Worm (Caenorhabditis elegans) whole organism, L4 larva: ENCODE measurements around the gene shl-1.
"Not testable (repeated sequence)": the region's sequence is repeated elsewhere in the genome, so short reads cannot be mapped to it uniquely, and the experiment has no call there.

Source experiments
- F10B5.3 ChIP-seq: sonication (generic microtip); optimal IDR thresholded peaks from 2 replicates; lab custom pipeline; 2016; ENCODE audit warnings: mild to moderate bottlenecking, missing genetic modification characterization, missing compliant biosample characterization
- F26F4.8 ChIP-seq: fragments of 200-800 bp; sonication (Bioruptor generic); conservative IDR thresholded peaks from 2 replicates; pipeline ENCODE4 v1.3.6; 2022; ENCODE audit warnings: missing genetic modification characterization, missing compliant biosample characterization
- F37D6.2 ChIP-seq: sonication (generic microtip); optimal IDR thresholded peaks from 2 replicates; lab custom pipeline; 2016; ENCODE audit warnings: mild to moderate bottlenecking, missing genetic modification characterization, missing compliant biosample characterization
- F44E2.7 ChIP-seq: fragments of 200-800 bp; sonication (Bioruptor generic); IDR thresholded peaks from 2 replicates; pipeline ENCODE4 v2.1.2; 2022; ENCODE audit warnings: missing genetic modification characterization, missing compliant biosample characterization
- R02D3.7 ChIP-seq: fragments of 150-350 bp; sonication (generic microtip); optimal IDR thresholded peaks from 3 replicates; lab custom pipeline; 2014; ENCODE audit warnings: missing biosample characterization, missing genetic modification characterization
- T20F7.1 ChIP-seq: fragments of 200-800 bp; sonication (Bioruptor generic); optimal IDR thresholded peaks from 2 replicates; lab custom pipeline; 2018; ENCODE audit warnings: mild to moderate bottlenecking, missing genetic modification characterization, missing compliant biosample characterization
- Y105C5A.15 ChIP-seq: fragments of 200-800 bp; sonication (Bioruptor generic); IDR thresholded peaks from 2 replicates; pipeline ENCODE4 v1.3.6; 2022; ENCODE audit warnings: missing genetic modification characterization, missing compliant biosample characterization
- Y75B8A.6 ChIP-seq: fragments of 200-800 bp; sonication (Bioruptor generic); IDR thresholded peaks from 2 replicates; pipeline ENCODE4 v1.3.6; 2022; ENCODE audit warnings: missing genetic modification reagents, missing genetic modification characterization, missing compliant biosample characterization
- ZK546.5 ChIP-seq, 2 experiments: sonication (generic microtip); optimal IDR thresholded peaks; 2 replicates each; lab custom pipeline; 2017; ENCODE audit warnings: missing biosample characterization in 2 of 2, missing genetic modification characterization in 2 of 2
- aha-1 ChIP-seq: fragments of 150-350 bp; peaks from one replicate; lab custom pipeline; 2014; ENCODE audit warnings: missing biosample characterization, missing genetic modification characterization
- ceh-32 ChIP-seq: sonication (generic microtip); optimal IDR thresholded peaks from 2 replicates; lab custom pipeline; 2016; ENCODE audit warnings: mild to moderate bottlenecking, missing genetic modification characterization, missing compliant biosample characterization; ENCODE audit not compliant: poor library complexity
- cey-2 ChIP-seq: sonication (generic microtip); optimal IDR thresholded peaks from 3 replicates; lab custom pipeline; 2017; ENCODE audit warnings: missing genetic modification characterization, mild to moderate bottlenecking, missing compliant biosample characterization, antibody characterized with exemption, borderline replicate concordance; ENCODE audit not compliant: insufficient read depth
- daf-12 ChIP-seq: fragments of 150-350 bp; optimal IDR thresholded peaks from 2 replicates; lab custom pipeline; 2014; ENCODE audit warnings: missing biosample characterization, missing genetic modification reagents, missing genetic modification characterization
- dmd-8 ChIP-seq: fragments of 200-800 bp; sonication (Bioruptor generic); IDR thresholded peaks from 2 replicates; pipeline ENCODE4 v1.3.6; 2022; ENCODE audit warnings: missing genetic modification characterization, missing compliant biosample characterization
- dmd-9 ChIP-seq: fragments of 200-800 bp; sonication (Bioruptor generic); IDR thresholded peaks from 2 replicates; pipeline ENCODE4 v1.3.6; 2022; ENCODE audit warnings: missing genetic modification reagents, missing genetic modification characterization, missing compliant biosample characterization
- duxl-1 ChIP-seq: sonication (generic microtip); optimal IDR thresholded peaks from 2 replicates; lab custom pipeline; 2016; ENCODE audit warnings: mild to moderate bottlenecking, missing genetic modification characterization, moderate library complexity, missing compliant biosample characterization; ENCODE audit not compliant: poor library complexity
- egl-27 ChIP-seq: sonication (generic microtip); optimal IDR thresholded peaks from 3 replicates; lab custom pipeline; 2017; ENCODE audit warnings: missing biosample characterization, missing genetic modification reagents, missing genetic modification characterization
- egl-43 ChIP-seq: fragments of 200-800 bp; sonication (Bioruptor generic); IDR thresholded peaks from 2 replicates; pipeline ENCODE4 v1.3.6; 2022; ENCODE audit warnings: missing genetic modification reagents, missing genetic modification characterization, missing compliant biosample characterization
- gei-8 ChIP-seq: fragments of 200-800 bp; sonication (Bioruptor generic); optimal IDR thresholded peaks from 2 replicates; lab custom pipeline; 2018; ENCODE audit warnings: mild to moderate bottlenecking, missing genetic modification characterization, missing compliant biosample characterization
- hif-1 ChIP-seq, 2 experiments: sonication (generic microtip); optimal IDR thresholded peaks; 2 replicates each; lab custom pipeline; 2016 to 2017; ENCODE audit warnings: missing compliant biosample characterization in 2 of 2, missing genetic modification characterization in 2 of 2, missing genetic modification reagents in 2 of 2, missing genotype in 2 of 2, mild to moderate bottlenecking in 1 of 2
- hlh-11 ChIP-seq: fragments of 200-800 bp; sonication (Bioruptor generic); optimal IDR thresholded peaks from 2 replicates; lab custom pipeline; 2018; ENCODE audit warnings: mild to moderate bottlenecking, missing genetic modification characterization, missing compliant biosample characterization
- lin-1 ChIP-seq: fragments of 200-800 bp; sonication (Bioruptor generic); IDR thresholded peaks from 2 replicates; pipeline ENCODE4 v1.3.6; 2022; ENCODE audit warnings: missing genetic modification reagents, missing genetic modification characterization, missing compliant biosample characterization
- lin-29 ChIP-seq: fragments of 200-800 bp; sonication (Bioruptor generic); IDR thresholded peaks from 2 replicates; pipeline ENCODE4 v1.3.6; 2022; ENCODE audit warnings: missing genetic modification reagents, missing genetic modification characterization, missing compliant biosample characterization
- lin-38 ChIP-seq: fragments of 200-800 bp; sonication (Bioruptor generic); IDR thresholded peaks from 2 replicates; pipeline ENCODE4 v1.3.6; 2022; ENCODE audit warnings: missing genetic modification reagents, missing genetic modification characterization, missing compliant biosample characterization
- lsy-2 ChIP-seq, 2 experiments: fragments of 150-350 bp in 1 of 2; sonication (generic microtip) in 1 of 2; optimal IDR thresholded peaks; 2 replicates each; lab custom pipeline; 2014 to 2017; ENCODE audit warnings: missing biosample characterization in 2 of 2, missing genetic modification characterization in 2 of 2
- mep-1 ChIP-seq: fragments of 150-350 bp; sonication (generic microtip); optimal IDR thresholded peaks from 3 replicates; lab custom pipeline; 2014; ENCODE audit warnings: missing biosample characterization, missing genetic modification characterization
- nhr-10 ChIP-seq: fragments of 150-350 bp; optimal IDR thresholded peaks from 2 replicates; lab custom pipeline; 2014; ENCODE audit warnings: missing biosample characterization, missing genetic modification characterization
- nhr-102 ChIP-seq: sonication (generic microtip); optimal IDR thresholded peaks from 2 replicates; lab custom pipeline; 2016; ENCODE audit warnings: mild to moderate bottlenecking, missing genetic modification characterization, moderate library complexity, missing compliant biosample characterization
- nhr-25 ChIP-seq: sonication (generic microtip); optimal IDR thresholded peaks from 2 replicates; lab custom pipeline; 2017; ENCODE audit warnings: missing genetic modification characterization, mild to moderate bottlenecking, missing compliant biosample characterization, antibody characterized with exemption, moderate library complexity, borderline replicate concordance; ENCODE audit not compliant: insufficient read depth
- nhr-42 ChIP-seq: fragments of 200-800 bp; sonication (Bioruptor generic); IDR thresholded peaks from 2 replicates; pipeline ENCODE4 v1.3.6; 2022; ENCODE audit warnings: missing genetic modification characterization, missing compliant biosample characterization
- nhr-77 ChIP-seq: fragments of 150-350 bp; optimal IDR thresholded peaks from 2 replicates; lab custom pipeline; 2014; ENCODE audit warnings: missing biosample characterization, missing genetic modification characterization
- pqm-1 ChIP-seq: sonication (generic microtip); optimal IDR thresholded peaks from 2 replicates; lab custom pipeline; 2017; ENCODE audit warnings: missing biosample characterization, missing genetic modification characterization
- set-16 ChIP-seq: fragments of 200-800 bp; sonication (Bioruptor generic); IDR thresholded peaks from 2 replicates; pipeline ENCODE4 v1.3.6; 2022; ENCODE audit warnings: missing genetic modification reagents, missing genetic modification characterization, missing compliant biosample characterization
- snpc-4 ChIP-seq: fragments of 150-350 bp; optimal IDR thresholded peaks from 2 replicates; lab custom pipeline; 2014; ENCODE audit warnings: missing biosample characterization, missing genetic modification characterization
- spr-1 ChIP-seq: sonication (generic microtip); optimal IDR thresholded peaks from 2 replicates; lab custom pipeline; 2016; ENCODE audit warnings: mild to moderate bottlenecking, missing genetic modification characterization, missing compliant biosample characterization
- spr-3 ChIP-seq: fragments of 200-800 bp; sonication (Bioruptor generic); optimal IDR thresholded peaks from 2 replicates; lab custom pipeline; 2018; ENCODE audit warnings: mild to moderate bottlenecking, missing genetic modification characterization, missing compliant biosample characterization
- tra-1 ChIP-seq: fragments of 200-800 bp; sonication (Bioruptor generic); IDR thresholded peaks from 2 replicates; pipeline ENCODE4 v1.3.6; 2022; ENCODE audit warnings: missing genetic modification reagents, missing genetic modification characterization, missing compliant biosample characterization
- unc-130 ChIP-seq: sonication (generic microtip); optimal IDR thresholded peaks from 2 replicates; lab custom pipeline; 2016; ENCODE audit warnings: missing genetic modification reagents, missing genetic modification characterization, missing compliant biosample characterization
- vab-7 ChIP-seq: fragments of 200-800 bp; sonication (Bioruptor generic); IDR thresholded peaks from 2 replicates; pipeline ENCODE4 v1.3.6; 2022; ENCODE audit warnings: missing genetic modification reagents, missing genetic modification characterization, missing compliant biosample characterization
- ztf-11 ChIP-seq: fragments of 150-350 bp; optimal IDR thresholded peaks from 2 replicates; lab custom pipeline; 2014; ENCODE audit warnings: missing biosample characterization, missing genetic modification characterization
- ztf-7 ChIP-seq: fragments of 150-350 bp; optimal IDR thresholded peaks from 2 replicates; lab custom pipeline; 2014; ENCODE audit warnings: missing biosample characterization, missing genetic modification characterization

shl-1 gene

ce11 chrIV:6347213-6347612 lies 36.7 kb downstream of the shl-1 start, which contains the start of gene Y73B6BL.289:
Gene Y73B6BL.289, plus strand, starts transcription at chrIV:6347513.
- not testable (repeated sequence) for TF ChIP-seq duxl-1 (tag; lab: Kevin White, UChicago); nhr-25 (tag; lab: Kevin White, UChicago); lin-38

ce11 chrIV:6342876-6343275 lies 41.0 kb downstream of the shl-1 start, which contains the start of gene Y73B6BL.14:
Gene Y73B6BL.14, minus strand, starts transcription at chrIV:6342976.
- TF ChIP-seq egl-27 (tag; lab: Kevin White, UChicago) (no peak), unc-130 (no peak), duxl-1 (tag; lab: Kevin White, UChicago) (no peak), T20F7.1 (GFP tag; lab: Kevin White, UChicago) (no peak), lsy-2 (tag; optimal IDR thresholded peaks at IDR 0.05; lab: Kevin White, UChicago) (no peak), F44E2.7 (GFP tag; lab: Robert Waterston, UW) (no peak), hlh-11 (tag; lab: Kevin White, UChicago) (no peak), cey-2 (no peak), tra-1 (GFP tag; lab: Robert Waterston, UW) (no peak), snpc-4 (tag; lab: Kevin White, UChicago) (no peak), egl-43 (no peak)
- TF ChIP-seq, all 104 proteins: peak for 0

DNA sequence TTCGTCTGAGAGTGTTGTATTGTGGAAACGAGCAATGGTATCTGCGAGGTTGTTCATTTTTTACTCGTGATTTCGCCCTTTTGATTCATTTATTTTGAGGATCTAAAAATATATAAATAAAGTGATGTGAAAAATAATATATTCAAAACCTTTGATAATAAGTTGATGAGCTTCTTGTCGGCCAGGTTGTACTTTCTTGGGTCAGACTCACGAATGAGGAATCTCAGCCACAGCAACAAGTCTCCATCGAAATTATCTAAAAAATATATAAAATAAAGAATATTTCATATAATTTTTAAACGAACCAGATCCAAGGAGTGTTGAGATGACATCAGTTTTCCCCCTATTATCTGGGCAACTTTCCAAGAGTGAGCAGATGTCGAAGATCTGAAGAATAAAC lies 41.4 kb downstream of the shl-1 start, which contains the start of gene Y73B6BL.288:
Gene Y73B6BL.288 (minus strand): TSS at position 101 of the 400 bp plus-strand sequence.
- no peak for TF ChIP-seq vab-7 (GFP tag; lab: Robert Waterston, UW)
- no peak for TF ChIP-seq ztf-11 (tag; lab: Kevin White, UChicago)
- TF ChIP-seq nhr-42 (GFP tag; lab: Robert Waterston, UW): no peak
- TF ChIP-seq F10B5.3 (tag; lab: Kevin White, UChicago): no peak
- no peak for TF ChIP-seq lin-1 (GFP tag; lab: Robert Waterston, UW)

DNA sequence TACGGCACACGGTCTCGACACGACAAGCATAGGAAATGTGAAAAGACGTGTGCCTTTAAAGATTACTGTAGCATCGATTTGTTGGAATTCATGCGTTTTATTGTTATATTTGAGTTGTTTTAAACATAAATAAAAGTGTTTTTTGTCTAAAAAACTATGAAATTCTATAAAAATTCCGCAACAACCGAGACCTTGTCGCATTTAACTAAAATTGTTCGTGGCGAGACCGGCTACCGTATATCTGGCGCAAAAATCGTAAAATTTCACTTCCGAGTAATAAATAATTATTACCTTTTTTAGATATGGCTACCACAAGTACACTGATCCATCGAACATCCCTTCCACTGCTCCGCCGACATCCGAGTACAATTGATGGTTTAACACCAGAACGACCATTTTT lies 46.5 kb downstream of the shl-1 start, which contains the start of gene ipla-6:
Gene ipla-6 (plus strand): TSS at position 301 of the 400 bp plus-strand sequence.
- TF ChIP-seq snpc-4 (tag; lab: Kevin White, UChicago) (no peak), ZK546.5 (tag; optimal IDR thresholded peaks at IDR 0.05; lab: Kevin White, UChicago) (no peak), spr-3 (GFP tag; lab: Kevin White, UChicago) (no peak), pqm-1 (tag; lab: Kevin White, UChicago) (no peak), nhr-42 (GFP tag; lab: Robert Waterston, UW) (no peak), lsy-2 (tag; optimal IDR thresholded peaks at IDR 0.05; lab: Kevin White, UChicago) (no peak), F26F4.8 (GFP tag; lab: Robert Waterston, UW) (no peak), hif-1 (tag; optimal IDR thresholded peaks at IDR 0.05; lab: Kevin White, UChicago) (no peak), nhr-10 (tag; lab: Kevin White, UChicago) (no peak), nhr-77 (no peak), Y75B8A.6 (GFP tag; lab: Robert Waterston, UW) (no peak)
- TF ChIP-seq, all 104 proteins: peak for 0

DNA sequence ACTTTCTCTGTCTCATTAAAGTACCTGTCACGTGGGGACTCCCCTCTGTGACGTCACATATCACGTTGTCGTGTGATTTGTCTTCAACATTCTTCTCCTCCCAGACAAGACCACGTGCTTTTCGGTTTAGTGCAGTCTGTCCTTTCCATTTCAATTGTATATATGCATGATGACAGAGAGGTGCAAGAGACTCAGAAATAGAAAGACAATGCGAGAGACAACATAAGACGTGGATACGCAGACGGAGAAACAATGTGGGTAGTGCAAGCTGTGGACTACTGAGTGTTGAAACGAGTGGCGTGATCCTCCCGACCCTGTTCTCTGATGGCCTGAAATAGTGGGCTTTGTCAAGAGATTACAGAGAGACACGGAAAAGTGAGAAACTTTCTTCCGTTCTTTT lies 47.1 kb downstream of the shl-1 start:
- TF ChIP-seq dmd-8 (GFP tag; lab: Robert Waterston, UW) (no peak), dmd-9 (GFP tag; lab: Robert Waterston, UW) (no peak), hlh-11 (tag; lab: Kevin White, UChicago) (peak; percentile 99), aha-1 (peak; percentile 99), nhr-102 (tag; lab: Kevin White, UChicago) (peak; percentile 96), vab-7 (GFP tag; lab: Robert Waterston, UW) (peak; percentile 52; the same call in 1 of the 2 replicates), lin-38 (peak; percentile 77), egl-43 (peak; percentile 76), spr-1 (peak; percentile 84), snpc-4 (tag; lab: Kevin White, UChicago) (no peak), R02D3.7 (tag; lab: Kevin White, UChicago) (no peak), Y105C5A.15 (no peak), gei-8 (GFP tag; lab: Kevin White, UChicago) (peak; percentile 95), F10B5.3 (tag; lab: Kevin White, UChicago) (no peak), ztf-7 (tag; lab: Kevin White, UChicago) (peak; percentile 75), daf-12 (tag; lab: Kevin White, UChicago) (no peak), F37D6.2 (tag; lab: Kevin White, UChicago) (peak; percentile 73), lin-29 (GFP tag; lab: Robert Waterston, UW) (peak; percentile 67; the same call in 1 of the 2 replicates), F44E2.7 (GFP tag; lab: Robert Waterston, UW) (no peak), pqm-1 (tag; lab: Kevin White, UChicago) (peak; percentile 67), set-16 (GFP tag; lab: Robert Waterston, UW) (peak; percentile 59), mep-1 (tag; lab: Kevin White, UChicago) (peak; percentile 95), ceh-32 (tag; lab: Kevin White, UChicago) (peak; percentile 16), nhr-10 (tag; lab: Kevin White, UChicago) (peak; percentile 38)
